Fruit fly (Drosophila melanogaster) S2 (cell line): ENCODE results near the gene Spx.

Experiments
- CG8478 ChIP-seq: fragments of >200 bp; optimal IDR thresholded peaks from 2 replicates; lab custom pipeline; 2018
- CTCF ChIP-seq, 2 experiments: fragments of >200 bp; optimal IDR thresholded peaks; 2 replicates each; lab custom pipeline; 2018

dm6 chrX:6267745-6268582, 12.3 kb downstream of the Spx start, which contains the start of gene Spt6:
- TF ChIP-seq CG8478 (lab: Kevin White, UChicago) (no peak), CTCF (optimal IDR thresholded peaks at IDR 0.05; lab: Kevin White, UChicago) (no peak)
